Worm (Caenorhabditis elegans) whole organism, L3 larva: Measurements from ENCODE around the gene clc-1.

Experiments
- R02D3.7 ChIP-seq: fragments of 150-350 bp; optimal IDR thresholded peaks from 2 replicates; lab custom pipeline; 2014; ENCODE audit warnings: missing biosample characterization, missing genetic modification characterization
- nhr-76 ChIP-seq: fragments of 150-350 bp; sonication (generic microtip); optimal IDR thresholded peaks from 5 replicates; lab custom pipeline; 2014; ENCODE audit warnings: missing biosample characterization, missing genetic modification characterization
- tbx-2 ChIP-seq: sonication (generic microtip); optimal IDR thresholded peaks from 2 replicates; lab custom pipeline; 2016; ENCODE audit warnings: mild to moderate bottlenecking, missing genetic modification characterization, missing compliant biosample characterization

- TF ChIP-seq tbx-2 (no peak), R02D3.7 (tag; lab: Kevin White, UChicago) (no peak), nhr-76 (tag; lab: Kevin White, UChicago) (no peak)
Observed at ce11 chrX:11016100-11016499, 31.1 kb upstream of the clc-1 start, which contains the start of gene egl-15.
